Fruit fly (Drosophila melanogaster) whole organism, embryonic: ENCODE measurements around the gene GCC88.

Experiments used
- CG1233 ChIP-seq: fragments of 200-800 bp; sonication (Bioruptor generic); optimal IDR thresholded peaks from 4 replicates; lab custom pipeline; 2018; ENCODE audit warnings: missing biosample characterization, mild to moderate bottlenecking, missing genetic modification characterization
- CG14965 ChIP-seq: fragments of 200-800 bp; sonication (Bioruptor generic); optimal IDR thresholded peaks from 2 replicates; lab custom pipeline; 2016; ENCODE audit warnings: missing biosample characterization, missing genetic modification characterization, borderline replicate concordance
- CG15011 ChIP-seq: fragments of 200-800 bp; sonication (Bioruptor generic); optimal IDR thresholded peaks from 3 replicates; lab custom pipeline; 2018; ENCODE audit warnings: missing biosample characterization, mild to moderate bottlenecking, missing genetic modification characterization
- CG1647 ChIP-seq: fragments of 200-800 bp; sonication (Bioruptor generic); optimal IDR thresholded peaks from 3 replicates; lab custom pipeline; 2016; ENCODE audit warnings: missing biosample characterization, missing genetic modification characterization
- CG16779 ChIP-seq: fragments of 200-800 bp; sonication (Bioruptor generic); IDR thresholded peaks from 2 replicates; pipeline ENCODE4 v1.3.6; 2022; ENCODE audit warnings: missing biosample characterization, missing genetic modification characterization
- CG16815 ChIP-seq: fragments of 200-800 bp; sonication (Bioruptor generic); optimal IDR thresholded peaks from 3 replicates; lab custom pipeline; 2017; ENCODE audit warnings: missing biosample characterization, mild to moderate bottlenecking, missing genetic modification characterization
- CG17186 ChIP-seq: fragments of 200-800 bp; sonication (Bioruptor generic); optimal IDR thresholded peaks from 3 replicates; lab custom pipeline; 2017; ENCODE audit warnings: missing biosample characterization, missing genetic modification reagents, missing genetic modification characterization
- CG17328 ChIP-seq: fragments of 200-800 bp; sonication (Bioruptor generic); IDR thresholded peaks from 2 replicates; pipeline ENCODE4 v1.3.6; 2022; ENCODE audit warnings: missing biosample characterization, missing genetic modification characterization
- CG17568 ChIP-seq: fragments of 200-800 bp; sonication (Bioruptor generic); optimal IDR thresholded peaks from 2 replicates; lab custom pipeline; 2018; ENCODE audit warnings: missing biosample characterization, mild to moderate bottlenecking, missing genetic modification characterization, moderate library complexity
- CG17802 ChIP-seq: fragments of 200-800 bp; sonication (Bioruptor generic); optimal IDR thresholded peaks from 2 replicates; lab custom pipeline; 2018; ENCODE audit warnings: missing biosample characterization, mild to moderate bottlenecking, missing genetic modification characterization, moderate library complexity
- CG18619 ChIP-seq: fragments of 200-800 bp; sonication (Bioruptor generic); optimal IDR thresholded peaks from 3 replicates; lab custom pipeline; 2017; ENCODE audit warnings: missing biosample characterization, mild to moderate bottlenecking, missing genetic modification characterization
- CG31441 ChIP-seq: fragments of 200-800 bp; sonication (Bioruptor generic); IDR thresholded peaks from 2 replicates; pipeline ENCODE4 v1.3.6; 2022; ENCODE audit warnings: missing biosample characterization, missing genetic modification characterization
- CG4424 ChIP-seq: fragments of 200-800 bp; sonication (Bioruptor generic); optimal IDR thresholded peaks from 3 replicates; lab custom pipeline; 2016; ENCODE audit warnings: missing biosample characterization, missing genetic modification characterization
- CG4707 ChIP-seq: fragments of 200-800 bp; sonication (Bioruptor generic); optimal IDR thresholded peaks from 2 replicates; lab custom pipeline; 2018; ENCODE audit warnings: missing biosample characterization, mild to moderate bottlenecking, missing genetic modification characterization, moderate library complexity
- CG8089 ChIP-seq: fragments of 200-800 bp; sonication (Bioruptor generic); optimal IDR thresholded peaks from 3 replicates; lab custom pipeline; 2016; ENCODE audit warnings: missing biosample characterization, missing genetic modification characterization
- CG9215 ChIP-seq: fragments of 200-800 bp; sonication (Bioruptor generic); IDR thresholded peaks from 2 replicates; pipeline ENCODE4 v1.3.6; 2022; ENCODE audit warnings: missing biosample characterization, missing genetic modification characterization
- CG9437 ChIP-seq: fragments of 200-800 bp; sonication (Bioruptor generic); optimal IDR thresholded peaks from 2 replicates; lab custom pipeline; 2018; ENCODE audit warnings: missing biosample characterization, mild to moderate bottlenecking, missing genetic modification characterization
- Camta ChIP-seq: fragments of 200-800 bp; sonication (Bioruptor generic); optimal IDR thresholded peaks from 2 replicates; lab custom pipeline; 2016; ENCODE audit warnings: missing biosample characterization, missing genetic modification characterization
- D19A ChIP-seq: fragments of 200-800 bp; optimal IDR thresholded peaks from 3 replicates; lab custom pipeline; 2019; ENCODE audit warnings: missing biosample characterization, mild to moderate bottlenecking, missing genetic modification characterization, moderate library complexity
- Dek ChIP-seq: fragments of 200-800 bp; sonication (Bioruptor generic); optimal IDR thresholded peaks from 3 replicates; lab custom pipeline; 2019; ENCODE audit warnings: missing biosample characterization, mild to moderate bottlenecking, missing genetic modification characterization, moderate library complexity
- Gug ChIP-seq: fragments of 200-800 bp; sonication (Bioruptor generic); IDR thresholded peaks from 4 replicates; pipeline ENCODE4 v1.3.6; 2022; ENCODE audit warnings: missing biosample characterization, missing genetic modification characterization
- Lpt ChIP-seq: fragments of >200 bp; optimal IDR thresholded peaks from 2 replicates; lab custom pipeline; 2018; ENCODE audit warnings: missing biosample characterization, missing genetic modification characterization
- Max ChIP-seq: fragments of 200-800 bp; sonication (Bioruptor generic); optimal IDR thresholded peaks from 2 replicates; lab custom pipeline; 2016; ENCODE audit warnings: missing biosample characterization, mild to moderate bottlenecking, missing genetic modification characterization
- NK7.1 ChIP-seq: fragments of 200-800 bp; sonication (Bioruptor generic); optimal IDR thresholded peaks from 3 replicates; lab custom pipeline; 2016; ENCODE audit warnings: missing biosample characterization, missing genetic modification characterization
- Pdp1 ChIP-seq, 2 experiments: fragments of 200-800 bp; sonication (Bioruptor generic); optimal IDR thresholded peaks; 3 replicates each; lab custom pipeline; 2016; ENCODE audit warnings: missing biosample characterization in 2 of 2, missing genetic modification characterization in 2 of 2, mild to moderate bottlenecking in 1 of 2, moderate library complexity in 1 of 2
- Ptx1 ChIP-seq: fragments of 200-800 bp; sonication (Bioruptor generic); IDR thresholded peaks from 2 replicates; pipeline ENCODE4 v1.3.6; 2022; ENCODE audit warnings: missing biosample characterization, missing genetic modification characterization
- Ravus ChIP-seq: fragments of 200-800 bp; sonication (Bioruptor generic); IDR thresholded peaks from 2 replicates; pipeline ENCODE4 v1.3.6; 2022; ENCODE audit warnings: missing biosample characterization, missing genetic modification characterization
- TFAM ChIP-seq: fragments of 200-800 bp; sonication (Bioruptor generic); optimal IDR thresholded peaks from 2 replicates; lab custom pipeline; 2017; ENCODE audit warnings: missing biosample characterization, missing genetic modification characterization, inconsistent platforms
- bsh ChIP-seq, 2 experiments: fragments of 200-800 bp; sonication (Bioruptor generic); optimal IDR thresholded peaks; 2 replicates each; lab custom pipeline; 2017 to 2018; ENCODE audit warnings: mild to moderate bottlenecking in 2 of 2, missing biosample characterization in 2 of 2, missing genetic modification characterization in 2 of 2, moderate library complexity in 1 of 2
- cg ChIP-seq: fragments of 200-800 bp; sonication (Bioruptor generic); optimal IDR thresholded peaks from 3 replicates; lab custom pipeline; 2019; ENCODE audit warnings: missing biosample characterization, mild to moderate bottlenecking, missing genetic modification characterization, moderate library complexity
- chn ChIP-seq: fragments of 200-800 bp; sonication (Bioruptor generic); optimal IDR thresholded peaks from 2 replicates; lab custom pipeline; 2016; ENCODE audit warnings: missing biosample characterization, missing genetic modification characterization
- ci ChIP-seq: fragments of 200-800 bp; sonication (Bioruptor generic); IDR thresholded peaks from 3 replicates; pipeline ENCODE4 v1.3.6; 2022; ENCODE audit warnings: missing biosample characterization, missing genetic modification characterization
- dysf ChIP-seq: fragments of 200-800 bp; sonication (Bioruptor generic); IDR thresholded peaks from 3 replicates; pipeline ENCODE4 v1.3.6; 2022; ENCODE audit warnings: missing biosample characterization, missing genetic modification characterization
- fd3F ChIP-seq: fragments of 200-800 bp; sonication (Bioruptor generic); optimal IDR thresholded peaks from 2 replicates; lab custom pipeline; 2018; ENCODE audit warnings: missing biosample characterization, mild to moderate bottlenecking, missing genetic modification characterization, moderate library complexity
- fu2 ChIP-seq: fragments of 200-800 bp; sonication (Bioruptor generic); optimal IDR thresholded peaks from 2 replicates; lab custom pipeline; 2016; ENCODE audit warnings: missing biosample characterization, missing genetic modification characterization
- gfzf ChIP-seq: fragments of 200-800 bp; sonication (Bioruptor generic); optimal IDR thresholded peaks from 2 replicates; lab custom pipeline; 2016; ENCODE audit warnings: missing biosample characterization, mild to moderate bottlenecking, missing genetic modification characterization, moderate library complexity
- inv ChIP-seq: fragments of 200-800 bp; sonication (Bioruptor generic); IDR thresholded peaks from 2 replicates; pipeline ENCODE4 v1.3.6; 2022; ENCODE audit warnings: missing biosample characterization, missing genetic modification characterization; ENCODE audit not compliant: partially characterized antibody
- jumu ChIP-seq: fragments of 200-800 bp; sonication (Bioruptor generic); optimal IDR thresholded peaks from 3 replicates; lab custom pipeline; 2016; ENCODE audit warnings: missing biosample characterization, missing genetic modification characterization
- kah ChIP-seq: fragments of 200-800 bp; sonication (Bioruptor generic); optimal IDR thresholded peaks from 2 replicates; lab custom pipeline; 2018; ENCODE audit warnings: missing biosample characterization, mild to moderate bottlenecking, missing genetic modification characterization
- lbe ChIP-seq: fragments of 200-800 bp; sonication (Bioruptor generic); optimal IDR thresholded peaks from 2 replicates; lab custom pipeline; 2016; ENCODE audit warnings: missing biosample characterization, mild to moderate bottlenecking, missing genetic modification characterization
- mam ChIP-seq: fragments of 200-800 bp; sonication (Bioruptor generic); optimal IDR thresholded peaks from 3 replicates; lab custom pipeline; 2016; ENCODE audit warnings: missing biosample characterization, missing genetic modification characterization
- nerfin-1 ChIP-seq: fragments of 200-800 bp; sonication (Bioruptor generic); optimal IDR thresholded peaks from 3 replicates; lab custom pipeline; 2019; ENCODE audit warnings: missing biosample characterization, mild to moderate bottlenecking, missing genetic modification characterization, moderate library complexity
- phol ChIP-seq: fragments of 200-800 bp; sonication (Bioruptor generic); optimal IDR thresholded peaks from 3 replicates; lab custom pipeline; 2018; ENCODE audit warnings: missing biosample characterization, mild to moderate bottlenecking, missing genetic modification characterization, moderate library complexity
- slou ChIP-seq: fragments of 200-800 bp; sonication (Bioruptor generic); optimal IDR thresholded peaks from 3 replicates; lab custom pipeline; 2016; ENCODE audit warnings: missing biosample characterization, missing genetic modification characterization
- slp2 ChIP-seq: fragments of 200-800 bp; sonication (Bioruptor generic); optimal IDR thresholded peaks from 2 replicates; lab custom pipeline; 2016; ENCODE audit warnings: missing biosample characterization, missing genetic modification characterization
- ssp ChIP-seq: fragments of 200-800 bp; sonication (Bioruptor generic); IDR thresholded peaks from 2 replicates; pipeline ENCODE4 v1.3.6; 2022; ENCODE audit warnings: missing biosample characterization, missing genetic modification characterization
- ttk ChIP-seq: fragments of 200-800 bp; sonication (Bioruptor generic); IDR thresholded peaks from 2 replicates; pipeline ENCODE4 v2.1.2; 2022; ENCODE audit warnings: missing biosample characterization, missing genetic modification characterization
- wdn ChIP-seq: fragments of 200-800 bp; sonication (Bioruptor generic); IDR thresholded peaks from 2 replicates; pipeline ENCODE4 v1.3.6; 2022; ENCODE audit warnings: missing biosample characterization, missing genetic modification characterization
- zen2 ChIP-seq: fragments of 200-800 bp; sonication (Bioruptor generic); IDR thresholded peaks from 3 replicates; pipeline ENCODE4 v1.3.6; 2022; ENCODE audit warnings: missing biosample characterization, missing genetic modification characterization; ENCODE audit not compliant: partially characterized antibody

The GCC88 gene

DNA sequence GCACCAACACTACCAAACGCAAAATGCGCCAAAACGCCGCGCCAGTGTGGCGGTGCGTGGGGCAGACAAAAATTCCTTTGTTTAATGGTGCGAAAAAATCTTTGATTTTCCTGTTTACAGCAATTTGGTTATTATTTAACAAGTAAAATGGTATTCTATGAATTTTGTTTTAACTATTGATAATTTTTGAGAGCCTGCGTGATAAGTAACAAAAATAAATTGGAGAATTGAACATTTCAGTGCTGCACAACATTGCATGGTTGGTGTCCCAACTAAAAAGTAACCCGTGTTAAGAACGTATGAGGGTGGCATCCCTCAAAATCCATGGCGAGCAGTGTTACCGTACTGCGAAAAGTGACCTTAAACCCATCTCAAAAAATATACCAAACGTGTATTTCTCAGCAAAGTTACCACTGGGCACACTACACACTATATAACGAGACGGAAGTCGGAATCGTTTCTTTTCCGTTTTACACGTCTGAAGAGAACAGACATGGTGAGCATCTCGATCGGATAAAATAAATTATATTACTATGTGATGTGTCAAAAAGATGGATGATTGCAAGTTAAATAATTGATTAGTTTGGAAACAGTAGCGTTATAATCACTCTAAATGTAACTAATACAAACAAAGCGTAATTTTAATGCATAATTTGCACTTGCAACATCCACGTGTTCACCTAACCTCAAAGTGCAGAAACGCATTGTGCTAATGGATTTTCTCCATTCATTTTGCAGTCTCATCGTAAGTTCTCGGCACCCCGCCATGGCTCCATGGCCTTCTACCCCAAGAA lies 8.8 kb downstream of the GCC88 start, which contains the start of the genes CG6693 and RpL3 (continued):
- no peak for TF ChIP-seq TFAM
- peak; percentile 52; the same call in 1 of the 2 replicates for TF ChIP-seq wdn
- peak; percentile 23 for TF ChIP-seq CG17802 (tag; lab: Kevin White, UChicago)
- peak; percentile 54 for TF ChIP-seq mam
- TF ChIP-seq CG17186 (GFP tag; lab: Kevin White, UChicago), result peak; percentile 80
- peak; percentile 74 for TF ChIP-seq lbe
- TF ChIP-seq nerfin-1 (tag; lab: Kevin White, UChicago), result peak; percentile 71
- TF ChIP-seq CG17328, result peak; percentile 63
- peak; percentile 63 to 66 for TF ChIP-seq bsh (GFP tag; optimal IDR thresholded peaks at IDR 0.05; lab: Kevin White, UChicago)
- TF ChIP-seq chn (GFP tag; lab: Kevin White, UChicago), result peak; percentile 43
- peak; percentile 80 for TF ChIP-seq CG16779 (GFP tag; lab: Robert Waterston, UW)
- peak; percentile 28 for TF ChIP-seq CG14965
- TF ChIP-seq CG9437 (GFP tag; lab: Kevin White, UChicago), result peak; percentile 45
- TF ChIP-seq Ptx1 (GFP tag; lab: Robert Waterston, UW), result peak; percentile 43; the same call in 1 of the 2 replicates
- TF ChIP-seq ci (GFP tag; lab: Robert Waterston, UW), result peak; percentile 95
- peak; percentile 24; the same call in 1 of the 2 replicates for TF ChIP-seq inv (GFP tag; lab: Robert Waterston, UW)
- TF ChIP-seq CG31441 (GFP tag; lab: Robert Waterston, UW), result peak; percentile 74
- peak; percentile 86 for TF ChIP-seq kah (GFP tag; lab: Kevin White, UChicago)
- TF ChIP-seq Gug (GFP tag; lab: Robert Waterston, UW), result peak; percentile 20; the same call in 1 of the 4 replicates
- TF ChIP-seq Dek (tag; lab: Kevin White, UChicago), result peak; percentile 70
- peak; percentile 79 for TF ChIP-seq cg (GFP tag; lab: Kevin White, UChicago)
- no peak for TF ChIP-seq jumu
- TF ChIP-seq slou, result peak; percentile 56
- TF ChIP-seq CG1647 (GFP tag; lab: Kevin White, UChicago), result peak; percentile 52
- TF ChIP-seq slp2 (GFP tag; lab: Kevin White, UChicago), result peak; percentile 37
- peak; percentile 68 for TF ChIP-seq D19A (tag; lab: Kevin White, UChicago)
- no peak for TF ChIP-seq CG9215 (GFP tag; lab: Robert Waterston, UW)
- TF ChIP-seq Ravus, result no peak
- no peak for TF ChIP-seq Lpt
- peak; percentile 56 for TF ChIP-seq ssp (GFP tag; lab: Robert Waterston, UW)
- peak; percentile 65 for TF ChIP-seq CG8089 (GFP tag; lab: Kevin White, UChicago)
- peak; percentile 77 for TF ChIP-seq CG15011
- TF ChIP-seq CG16815 (GFP tag; lab: Kevin White, UChicago), result no peak
- TF ChIP-seq fu2 (GFP tag; lab: Kevin White, UChicago), result peak; percentile 37
- peak; percentile 56 for TF ChIP-seq CG4424 (GFP tag; lab: Kevin White, UChicago)
- TF ChIP-seq CG1233 (GFP tag; lab: Kevin White, UChicago), result peak; percentile 79
- peak; percentile 100 for TF ChIP-seq gfzf (GFP tag; lab: Kevin White, UChicago)
- peak; percentile 53 for TF ChIP-seq fd3F
- peak; percentile 38 for TF ChIP-seq Camta (GFP tag; lab: Kevin White, UChicago)
- TF ChIP-seq ttk, result peak; percentile 55
- TF ChIP-seq phol (tag; lab: Kevin White, UChicago), result peak; percentile 90
- TF ChIP-seq CG18619 (GFP tag; lab: Kevin White, UChicago), result peak; percentile 80
- TF ChIP-seq NK7.1 (GFP tag; lab: Kevin White, UChicago), result peak; percentile 67
- TF ChIP-seq Pdp1 (GFP tag; optimal IDR thresholded peaks at IDR 0.05; lab: Kevin White, UChicago), result peak; percentile 50 to 82
- peak; percentile 90 for TF ChIP-seq CG4707
- peak; percentile 43; the same call in 2 of the 3 replicates for TF ChIP-seq dysf (GFP tag; lab: Robert Waterston, UW)
- peak; percentile 86 for TF ChIP-seq Max (GFP tag; lab: Kevin White, UChicago)
- TF ChIP-seq CG17568 (GFP tag; lab: Kevin White, UChicago), result peak; percentile 89
- no peak for TF ChIP-seq zen2 (GFP tag; lab: Robert Waterston, UW)
